Worm (Caenorhabditis elegans): ENCODE results near the gene F18E9.4.

F18E9.4 gene

DNA sequence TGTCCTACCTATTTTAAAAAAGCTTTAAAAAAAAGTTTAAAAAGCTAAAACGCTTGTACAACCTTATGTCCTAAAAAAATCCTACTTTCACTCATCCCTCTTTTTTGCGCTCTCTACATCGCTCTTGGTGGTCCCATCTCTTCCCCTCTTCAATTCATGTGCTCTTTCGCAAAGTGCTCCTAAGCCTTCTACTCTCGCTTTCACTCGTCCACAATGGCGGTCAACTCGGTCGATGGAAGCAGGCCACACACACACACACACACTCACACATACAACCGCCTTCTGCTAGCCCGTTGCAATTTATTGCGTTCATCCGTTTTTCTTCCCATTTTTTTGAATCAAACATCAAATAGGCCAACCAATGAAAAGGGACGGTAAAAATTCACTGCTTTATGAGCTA is 11.2 kb upstream of the F18E9.4 start:
- peak; percentile 79 for TF ChIP-seq aha-1 (tag)
- peak; percentile 47 for TF ChIP-seq mes-2 (tag; optimal IDR thresholded peaks at IDR 0.05; ENCODE audit: poor library complexity, severe bottlenecking)
- no peak for TF ChIP-seq daf-12 (tag; optimal IDR thresholded peaks at IDR 0.05)
- no peak for TF ChIP-seq zip-11 (GFP tag; IDR thresholded peaks at IDR 0.05)
- no peak for TF ChIP-seq pha-4 (GFP tag; IDR thresholded peaks at IDR 0.05)
- TF ChIP-seq pha-4 (tag; optimal IDR thresholded peaks at IDR 0.05) = no peak
- no peak for TF ChIP-seq nhr-6 (tag; optimal IDR thresholded peaks at IDR 0.05)
- 0 out of 2 replicates have a peak, but pooled peaks have one; percentile 46 for TF ChIP-seq egl-43 (GFP tag; IDR thresholded peaks at IDR 0.05)
- no peak for TF ChIP-seq set-16 (GFP tag; IDR thresholded peaks at IDR 0.05)
- TF ChIP-seq hmg-1.1 (GFP tag; IDR thresholded peaks at IDR 0.05) = peak; percentile 54; the same call in 1 of the 2 replicates

DNA sequence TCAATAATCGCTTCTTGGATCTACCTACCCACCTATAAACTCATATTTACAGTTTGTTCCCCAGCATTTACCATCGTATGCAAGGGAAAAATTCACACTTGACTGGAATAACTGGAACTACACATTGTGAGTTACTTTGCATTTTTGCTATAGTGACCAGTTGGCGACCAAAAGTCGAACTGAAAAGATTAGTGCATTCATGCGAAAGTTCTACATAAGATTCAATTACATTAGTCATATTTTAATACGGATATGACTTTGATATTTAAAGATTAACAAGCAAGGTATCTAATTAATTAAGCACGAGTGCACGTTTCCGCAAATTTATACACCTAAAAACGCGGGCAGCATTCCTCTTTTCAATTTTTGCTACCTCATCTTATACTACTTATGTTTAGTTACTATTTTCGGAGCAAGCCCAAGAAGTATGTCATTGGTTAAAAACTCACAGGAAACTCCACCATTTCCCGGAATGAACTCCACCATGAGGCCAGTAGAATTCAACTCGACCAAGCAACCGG is 9.3 kb upstream of the F18E9.4 start, which contains the start of gene jmjd-3.1:
Gene jmjd-3.1, plus strand, starts transcription at position 51 of the 521 bp plus-strand sequence.
- peak in 1 of 2 experiments; percentile 69 for TF ChIP-seq unc-62 (GFP tag; optimal IDR thresholded peaks at IDR 0.05 in 1 of 2)
- no peak for TF ChIP-seq unc-62 (tag; optimal IDR thresholded peaks at IDR 0.05)
- no peak for TF ChIP-seq ces-1 (GFP tag; optimal IDR thresholded peaks at IDR 0.05)
- TF ChIP-seq ZK546.5 (tag; optimal IDR thresholded peaks at IDR 0.05) = no peak
- TF ChIP-seq attf-4 (tag; optimal IDR thresholded peaks at IDR 0.05) = no peak

- TF ChIP-seq daf-16 (GFP tag; optimal IDR thresholded peaks at IDR 0.05) (no peak), daf-16 (tag; optimal IDR thresholded peaks at IDR 0.05) (no peak), aly-2 (tag; optimal IDR thresholded peaks at IDR 0.05) (no peak), ceh-28 (tag; optimal IDR thresholded peaks at IDR 0.05) (no peak), tra-1 (GFP tag; IDR thresholded peaks at IDR 0.05) (no peak), dve-1 (tag; optimal IDR thresholded peaks at IDR 0.05; ENCODE audit: insufficient read depth) (no peak), mxl-3 (GFP tag; optimal IDR thresholded peaks at IDR 0.05) (no peak)
Observed at ce11 chrX:8581447-8581846, 1.1 kb downstream of the F18E9.4 start, which contains the start of gene F18E9.8. TSS of gene F18E9.8 (minus strand) at chrX:8581547.

- TF ChIP-seq dmd-6 (GFP tag; IDR thresholded peaks at IDR 0.05) (no peak), duxl-1 (tag; optimal IDR thresholded peaks at IDR 0.05; ENCODE audit: poor library complexity) (no peak), nhr-11 (tag; optimal IDR thresholded peaks at IDR 0.05) (peak; percentile 36), nhr-28 (tag; optimal IDR thresholded peaks at IDR 0.05) (peak; percentile 9)
Observed at ce11 chrX:8582767-8583360, 2.5 kb downstream of the F18E9.4 start.

DNA sequence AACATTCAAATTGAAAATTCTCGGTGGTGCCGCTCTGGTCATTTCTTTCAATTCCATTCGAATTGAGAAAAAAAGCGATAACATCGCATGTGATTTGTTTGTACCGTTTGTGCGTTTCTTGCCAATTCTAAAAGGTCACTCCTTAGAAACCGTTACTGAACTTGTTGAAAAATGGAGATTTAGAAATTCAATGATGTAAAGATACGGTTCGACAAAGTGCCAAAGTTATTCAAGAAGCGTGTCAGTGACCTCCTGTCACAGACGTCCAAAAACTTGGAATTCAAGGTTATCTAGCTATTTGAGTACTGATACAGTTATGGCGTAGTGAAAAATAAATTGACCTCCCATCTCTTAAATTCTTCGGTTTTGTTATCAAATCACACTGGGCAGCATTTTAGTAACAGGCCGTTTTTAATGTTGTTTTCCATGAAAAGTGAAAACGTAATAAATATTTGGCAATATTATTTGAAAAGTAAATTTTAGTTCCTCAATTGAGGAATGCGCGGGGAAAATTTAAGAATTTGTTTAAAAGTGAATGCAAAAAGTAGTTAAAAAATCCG is 4.6 kb downstream of the F18E9.4 start:
- TF ChIP-seq ZK546.5 (tag; optimal IDR thresholded peaks at IDR 0.05) = no peak
- no peak for TF ChIP-seq egl-27 (tag; optimal IDR thresholded peaks at IDR 0.05)
- no peak for TF ChIP-seq Y5F2A.4 (GFP tag; optimal IDR thresholded peaks at IDR 0.05)
- no peak for TF ChIP-seq lin-13 (GFP tag; optimal IDR thresholded peaks at IDR 0.05)
- no peak for TF ChIP-seq dmd-8 (GFP tag; IDR thresholded peaks at IDR 0.05)
- TF ChIP-seq nhr-48 (tag; optimal IDR thresholded peaks at IDR 0.05) = no peak
- no peak for TF ChIP-seq set-16 (GFP tag; IDR thresholded peaks at IDR 0.05)
- TF ChIP-seq hlh-30 (tag; optimal IDR thresholded peaks at IDR 0.05; ENCODE audit: insufficient read depth) = no peak
- TF ChIP-seq F44E2.7 (GFP tag; IDR thresholded peaks at IDR 0.05) = no peak
- no peak for TF ChIP-seq nhr-28 (tag; optimal IDR thresholded peaks at IDR 0.05)
- TF ChIP-seq aha-1 (tag) = no peak
- no peak for TF ChIP-seq zfp-3 (GFP tag; conservative IDR thresholded peaks at IDR 0.05)
- no peak for TF ChIP-seq ceh-62 (tag; optimal IDR thresholded peaks at IDR 0.05)
- TF ChIP-seq F37D6.2 (tag; optimal IDR thresholded peaks at IDR 0.05) = no peak
- no peak for TF ChIP-seq aly-2 (tag; optimal IDR thresholded peaks at IDR 0.05)
- no peak for TF ChIP-seq zip-2 (tag; optimal IDR thresholded peaks at IDR 0.05)
- no peak for TF ChIP-seq ZK337.2 (GFP tag; IDR thresholded peaks at IDR 0.05)
- TF ChIP-seq madf-9 (GFP tag; conservative IDR thresholded peaks at IDR 0.05) = no peak
